Worm (Caenorhabditis elegans): ENCODE measurements around the gene Y51A2B.4.

DNA sequence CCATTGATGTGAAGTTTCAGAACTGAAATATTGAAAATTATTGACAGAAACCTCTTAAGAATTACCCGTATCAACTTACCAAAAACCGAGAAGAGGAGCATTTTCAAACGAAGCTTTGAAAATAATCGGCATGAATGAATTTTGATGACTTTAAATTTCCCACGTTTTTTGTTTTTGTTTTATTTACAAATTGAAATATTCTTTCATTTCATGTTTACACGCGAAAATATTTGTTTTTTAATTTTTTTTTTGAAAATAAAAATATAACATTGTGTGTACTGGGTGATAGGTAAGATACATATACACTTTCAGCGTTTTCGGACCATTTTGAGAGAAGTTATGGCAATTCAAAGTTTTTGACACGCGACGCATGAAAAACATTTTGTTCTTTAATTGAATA is 6.7 kb upstream of the Y51A2B.4 start, which contains the start of gene Y51A2B.9:
- TF ChIP-seq skn-1 (tag; optimal IDR thresholded peaks at IDR 0.05) (no peak), ztf-4 (tag; optimal IDR thresholded peaks at IDR 0.05) (no peak), egl-5 (tag; optimal IDR thresholded peaks at IDR 0.05) (no peak), nhr-28 (tag; optimal IDR thresholded peaks at IDR 0.05) (no peak), ama-1 (optimal IDR thresholded peaks at IDR 0.05) (no peak), daf-12 (tag; optimal IDR thresholded peaks at IDR 0.05) (no peak), nhr-11 (tag; optimal IDR thresholded peaks at IDR 0.05) (no peak), ztf-11 (tag; optimal IDR thresholded peaks at IDR 0.05) (no peak), mml-1 (tag; optimal IDR thresholded peaks at IDR 0.05) (no peak), jun-1 (tag; optimal IDR thresholded peaks at IDR 0.05) (no peak), ceh-9 (tag; optimal IDR thresholded peaks at IDR 0.05) (no peak)

All from whole organism, L3 larva.